Worm (Caenorhabditis elegans): ENCODE measurements around the gene dmsr-10.

The dmsr-10 gene

ce11 chrV:6817184-6817583 is 15.4 kb upstream of the dmsr-10 start, which contains the start of gene dmsr-14:
TSS of gene dmsr-14 (minus strand) at chrV:6817284.
- TF ChIP-seq dao-5 (tag; optimal IDR thresholded peaks at IDR 0.05) (no peak), W03F9.2 (tag; optimal IDR thresholded peaks at IDR 0.05) (no peak), him-1 (tag; optimal IDR thresholded peaks at IDR 0.05) (no peak)

- TF ChIP-seq W03F9.2 (tag; optimal IDR thresholded peaks at IDR 0.05) (no peak), him-1 (tag; optimal IDR thresholded peaks at IDR 0.05) (no peak), dao-5 (tag; optimal IDR thresholded peaks at IDR 0.05) (no peak)
Observed at ce11 chrV:6813862-6814261, 12.1 kb upstream of the dmsr-10 start.

- TF ChIP-seq W03F9.2 (tag; optimal IDR thresholded peaks at IDR 0.05) (no peak), dao-5 (tag; optimal IDR thresholded peaks at IDR 0.05) (no peak), him-1 (tag; optimal IDR thresholded peaks at IDR 0.05) (no peak)
Observed at ce11 chrV:6811863-6812262, 10.1 kb upstream of the dmsr-10 start.

DNA sequence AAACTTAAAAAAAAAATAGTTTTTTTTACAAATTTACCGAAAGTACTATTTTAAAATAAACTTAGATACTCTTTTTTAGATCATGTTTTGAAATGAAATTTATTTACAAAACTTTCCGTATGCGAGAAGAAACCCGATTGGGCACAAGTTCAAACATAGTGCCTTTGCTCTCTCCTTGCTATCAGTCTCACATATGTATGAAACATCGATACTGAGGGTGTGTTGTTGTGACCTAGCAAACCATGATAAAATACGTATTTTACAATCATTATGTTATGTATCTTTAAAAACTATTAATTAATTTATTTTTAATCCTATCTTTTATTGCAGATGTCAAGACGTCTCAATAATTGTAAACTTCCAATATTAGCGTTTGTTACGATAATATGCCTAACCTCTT is 8.3 kb upstream of the dmsr-10 start:
- no peak for TF ChIP-seq him-1 (tag; optimal IDR thresholded peaks at IDR 0.05)
- no peak for TF ChIP-seq W03F9.2 (tag; optimal IDR thresholded peaks at IDR 0.05)
- no peak for TF ChIP-seq dao-5 (tag; optimal IDR thresholded peaks at IDR 0.05)

- TF ChIP-seq W03F9.2 (tag; optimal IDR thresholded peaks at IDR 0.05) (no peak), him-1 (tag; optimal IDR thresholded peaks at IDR 0.05) (no peak)
Observed at ce11 chrV:6808962-6809361, 7.2 kb upstream of the dmsr-10 start, which contains the start of gene dmsr-16. TSS of gene dmsr-16 (minus strand) at chrV:6809062.

- TF ChIP-seq him-1 (tag; optimal IDR thresholded peaks at IDR 0.05) (no peak), W03F9.2 (tag; optimal IDR thresholded peaks at IDR 0.05) (no peak), dao-5 (tag; optimal IDR thresholded peaks at IDR 0.05) (no peak)
Observed at ce11 chrV:6806340-6806739, 4.6 kb upstream of the dmsr-10 start, which contains the start of gene dmsr-12. TSS of gene dmsr-12 (minus strand) at chrV:6806440.

DNA sequence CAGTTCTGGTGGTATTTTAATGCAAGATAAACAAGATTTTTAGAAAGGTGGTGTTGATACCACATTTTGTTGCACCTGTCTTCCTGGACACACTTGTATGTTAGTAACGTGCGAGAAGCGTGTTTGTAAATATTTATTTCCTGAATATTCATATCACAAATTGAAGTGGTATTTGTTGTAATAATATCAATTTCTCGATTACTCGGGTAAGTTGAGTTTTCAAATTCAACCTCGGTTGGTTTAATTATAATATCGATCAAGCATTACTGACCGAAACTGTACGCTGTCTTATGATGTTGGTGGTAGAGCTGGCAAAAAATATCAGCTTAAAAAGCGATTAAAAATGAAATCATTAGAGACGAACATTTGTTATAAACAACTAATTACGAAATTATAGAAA is 2.2 kb upstream of the dmsr-10 start, which contains the start of gene dmsr-11:
TSS of gene dmsr-11 (minus strand) at position 101 of the 400 bp plus-strand sequence.
- no peak for TF ChIP-seq him-1 (tag; optimal IDR thresholded peaks at IDR 0.05)
- no peak for TF ChIP-seq W03F9.2 (tag; optimal IDR thresholded peaks at IDR 0.05)
- no peak for TF ChIP-seq dao-5 (tag; optimal IDR thresholded peaks at IDR 0.05)

ce11 chrV:6799564-6799963 is 2.2 kb downstream of the dmsr-10 start, which contains the start of gene dmsr-9:
TSS of gene dmsr-9 (minus strand) at chrV:6799664.
- no peak for TF ChIP-seq dao-5 (tag; optimal IDR thresholded peaks at IDR 0.05)
- TF ChIP-seq W03F9.2 (tag; optimal IDR thresholded peaks at IDR 0.05) = no peak
- TF ChIP-seq him-1 (tag; optimal IDR thresholded peaks at IDR 0.05) = no peak

DNA sequence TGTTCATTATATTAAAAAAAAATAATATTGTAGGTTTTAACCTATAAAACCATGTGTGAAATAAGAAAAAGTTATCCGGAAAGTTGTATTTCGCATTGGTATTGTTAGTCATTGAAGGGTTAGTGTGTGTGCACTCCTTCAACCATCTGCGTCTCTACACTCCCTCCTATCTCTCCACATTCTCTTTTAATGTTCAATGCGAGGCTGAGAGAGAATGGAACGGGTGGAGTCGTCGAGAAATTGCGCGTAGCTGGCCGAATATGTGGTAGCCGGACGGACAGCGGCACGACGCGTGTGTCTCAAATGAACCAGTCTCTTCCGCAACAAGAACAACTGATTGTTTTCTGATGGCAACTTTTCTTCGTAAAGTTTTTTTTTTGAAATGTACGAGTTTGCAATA is 4.9 kb downstream of the dmsr-10 start:
- TF ChIP-seq W03F9.2 (tag; optimal IDR thresholded peaks at IDR 0.05) (no peak), dao-5 (tag; optimal IDR thresholded peaks at IDR 0.05) (no peak), him-1 (tag; optimal IDR thresholded peaks at IDR 0.05) (no peak)

DNA sequence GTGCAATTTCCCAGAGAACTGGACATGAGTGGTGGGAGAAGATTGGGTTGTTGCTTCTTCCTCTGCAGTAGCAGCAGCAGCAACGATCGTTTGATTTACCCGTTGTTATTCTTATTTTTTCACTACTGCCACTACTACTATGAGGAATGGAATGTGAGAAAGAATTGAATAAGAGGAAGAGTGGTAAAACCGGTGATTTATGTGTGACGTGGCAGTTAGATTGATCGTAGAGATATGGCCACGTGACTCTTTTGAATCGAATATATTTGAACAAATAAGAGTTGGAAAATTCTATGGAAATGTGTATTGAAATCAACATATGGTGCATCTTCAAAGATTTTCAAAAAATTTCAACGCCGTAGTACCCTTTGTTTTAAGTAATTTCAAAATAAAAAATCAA is 5.5 kb downstream of the dmsr-10 start:
- TF ChIP-seq W03F9.2 (tag; optimal IDR thresholded peaks at IDR 0.05) (no peak), dao-5 (tag; optimal IDR thresholded peaks at IDR 0.05) (no peak), him-1 (tag; optimal IDR thresholded peaks at IDR 0.05) (no peak)

- TF ChIP-seq him-1 (tag; optimal IDR thresholded peaks at IDR 0.05) (no peak), W03F9.2 (tag; optimal IDR thresholded peaks at IDR 0.05) (no peak), dao-5 (tag; optimal IDR thresholded peaks at IDR 0.05) (no peak)
Observed at ce11 chrV:6793744-6794239, 8.0 kb downstream of the dmsr-10 start, which contains the start of gene ZC404.1. TSS of gene ZC404.1 (plus strand) at chrV:6794189.

ce11 chrV:6792973-6793372 is 8.8 kb downstream of the dmsr-10 start:
- TF ChIP-seq dao-5 (tag; optimal IDR thresholded peaks at IDR 0.05) = no peak
- TF ChIP-seq him-1 (tag; optimal IDR thresholded peaks at IDR 0.05) = no peak
- no peak for TF ChIP-seq W03F9.2 (tag; optimal IDR thresholded peaks at IDR 0.05)

ce11 chrV:6792565-6792964 is 9.2 kb downstream of the dmsr-10 start, which contains the start of gene gck-2:
TSS of gene gck-2 (minus strand) at chrV:6792665.
- no peak for TF ChIP-seq him-1 (tag; optimal IDR thresholded peaks at IDR 0.05)
- no peak for TF ChIP-seq W03F9.2 (tag; optimal IDR thresholded peaks at IDR 0.05)
- TF ChIP-seq dao-5 (tag; optimal IDR thresholded peaks at IDR 0.05) = no peak

DNA sequence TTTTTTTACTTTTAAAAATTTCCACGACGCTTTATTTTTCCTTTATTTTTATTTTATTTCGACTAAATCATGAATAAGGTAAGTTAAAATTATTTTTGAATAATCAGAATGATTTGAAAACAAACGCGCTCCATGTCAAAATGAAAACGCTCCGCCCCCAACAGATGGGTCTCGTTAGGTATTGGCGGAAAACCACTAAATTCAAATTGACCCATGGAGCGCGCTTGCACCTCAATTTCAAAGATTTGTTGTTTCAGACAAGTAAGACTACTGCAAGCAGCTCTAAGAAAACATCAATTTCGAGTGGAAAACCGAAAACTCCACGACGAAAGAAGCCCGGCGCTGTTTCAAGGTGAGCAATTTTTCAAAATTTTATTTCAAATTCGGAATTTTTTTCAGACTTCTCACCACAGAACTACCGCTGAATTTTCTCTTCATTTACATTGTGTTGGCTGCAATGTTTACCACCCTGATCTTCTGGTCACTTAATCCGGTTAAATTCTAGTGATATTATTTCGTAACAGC is 13.8 kb downstream of the dmsr-10 start, which contains the start of gene ZC404.2:
TSS of gene ZC404.2 (plus strand) at position 47 of the 525 bp plus-strand sequence.
- TF ChIP-seq W03F9.2 (tag; optimal IDR thresholded peaks at IDR 0.05) = no peak
- no peak for TF ChIP-seq him-1 (tag; optimal IDR thresholded peaks at IDR 0.05)
- no peak for TF ChIP-seq dao-5 (tag; optimal IDR thresholded peaks at IDR 0.05)
